Worm (Caenorhabditis elegans) whole organism, L4/young adult: ENCODE results near the gene lpl-1.

Experiments used
- dao-5 ChIP-seq: sonication (generic microtip); optimal IDR thresholded peaks from 2 replicates; lab custom pipeline; 2016; ENCODE audit warnings: missing genotype, missing genetic modification characterization, moderate library complexity, missing compliant biosample characterization
- him-1 ChIP-seq: sonication (generic microtip); optimal IDR thresholded peaks from 2 replicates; lab custom pipeline; 2016; ENCODE audit warnings: missing genotype, missing genetic modification reagents, missing genetic modification characterization, missing compliant biosample characterization

- no peak for TF ChIP-seq him-1 (tag; lab: Kevin White, UChicago)
- no peak for TF ChIP-seq dao-5
Observed at ce11 chrIV:9090538-9091195, 3.2 kb downstream of the lpl-1 start.
